Fruit fly (Drosophila melanogaster) whole organism, embryonic: ENCODE results near the gene CG11155.

ENCODE experiments used
- Antp ChIP-seq: fragments of 200-800 bp; sonication (Bioruptor generic); optimal IDR thresholded peaks from 3 replicates; lab custom pipeline; 2016; ENCODE audit warnings: missing biosample characterization, missing genetic modification characterization
- Atf-2 ChIP-seq: fragments of 200-800 bp; sonication (Bioruptor generic); optimal IDR thresholded peaks from 2 replicates; lab custom pipeline; 2016; ENCODE audit warnings: missing biosample characterization, missing genetic modification characterization
- Atf3 ChIP-seq: fragments of 200-800 bp; sonication (Bioruptor generic); optimal IDR thresholded peaks from 3 replicates; lab custom pipeline; 2016; ENCODE audit warnings: missing biosample characterization, missing genetic modification characterization
- Blimp-1 ChIP-seq: fragments of 200-800 bp; sonication (Bioruptor generic); optimal IDR thresholded peaks from 3 replicates; lab custom pipeline; 2018; ENCODE audit warnings: missing biosample characterization, missing genetic modification characterization, mild to moderate bottlenecking, moderate library complexity, missing genetic modification reagents
- CG10321 ChIP-seq: fragments of 200-800 bp; sonication (Bioruptor generic); IDR thresholded peaks from 2 replicates; pipeline ENCODE4 v1.3.6; 2022; ENCODE audit warnings: missing biosample characterization, missing genetic modification characterization
- CG10462 ChIP-seq: fragments of 200-800 bp; sonication (Bioruptor generic); optimal IDR thresholded peaks from 2 replicates; lab custom pipeline; 2016; ENCODE audit warnings: missing biosample characterization, missing genetic modification characterization
- CG10565 ChIP-seq: fragments of 200-800 bp; sonication (Bioruptor generic); optimal IDR thresholded peaks from 3 replicates; lab custom pipeline; 2016; ENCODE audit warnings: missing biosample characterization, mild to moderate bottlenecking, missing genetic modification characterization
- CG10979 ChIP-seq: fragments of 200-800 bp; sonication (Bioruptor generic); optimal IDR thresholded peaks from 2 replicates; lab custom pipeline; 2018; ENCODE audit warnings: missing biosample characterization, mild to moderate bottlenecking, missing genetic modification characterization, moderate library complexity
- CG15269 ChIP-seq: fragments of 200-800 bp; sonication (Bioruptor generic); optimal IDR thresholded peaks from 2 replicates; lab custom pipeline; 2018; ENCODE audit warnings: missing biosample characterization, mild to moderate bottlenecking, missing genetic modification characterization, moderate library complexity
- CG15479 ChIP-seq: fragments of 200-800 bp; sonication (Bioruptor generic); optimal IDR thresholded peaks from 3 replicates; lab custom pipeline; 2019; ENCODE audit warnings: missing biosample characterization, mild to moderate bottlenecking, missing genetic modification characterization, moderate library complexity
- CG16863 ChIP-seq: fragments of 200-800 bp; sonication (Bioruptor generic); optimal IDR thresholded peaks from 3 replicates; lab custom pipeline; 2016; ENCODE audit warnings: missing biosample characterization, missing genetic modification characterization
- CG2199 ChIP-seq: fragments of 200-800 bp; sonication (Bioruptor generic); IDR thresholded peaks from 3 replicates; pipeline ENCODE4 v1.3.6; 2022; ENCODE audit warnings: missing biosample characterization, missing genetic modification characterization
- CG30403 ChIP-seq: fragments of 200-800 bp; sonication (Bioruptor generic); optimal IDR thresholded peaks from 3 replicates; lab custom pipeline; 2016; ENCODE audit warnings: missing biosample characterization, missing genetic modification characterization
- CG32772 ChIP-seq: fragments of 200-800 bp; sonication (Bioruptor generic); IDR thresholded peaks from 2 replicates; pipeline ENCODE4 v1.3.6; 2022; ENCODE audit warnings: missing biosample characterization, missing genetic modification characterization
- CG6654 ChIP-seq: fragments of 200-800 bp; sonication (Bioruptor generic); optimal IDR thresholded peaks from 2 replicates; lab custom pipeline; 2017; ENCODE audit warnings: missing biosample characterization, mild to moderate bottlenecking, missing genetic modification characterization
- CG7372 ChIP-seq: fragments of 200-800 bp; sonication (Bioruptor generic); IDR thresholded peaks from 2 replicates; pipeline ENCODE4 v1.3.6; 2022; ENCODE audit warnings: missing biosample characterization, missing genetic modification characterization
- CG7963 ChIP-seq: fragments of 200-800 bp; sonication (Bioruptor generic); IDR thresholded peaks from 3 replicates; pipeline ENCODE4 v1.3.6; 2022; ENCODE audit warnings: missing biosample characterization, missing genetic modification characterization; ENCODE audit not compliant: partially characterized antibody
- Deaf1 ChIP-seq: fragments of 200-800 bp; optimal IDR thresholded peaks from 3 replicates; lab custom pipeline; 2019; ENCODE audit warnings: missing biosample characterization, mild to moderate bottlenecking, missing genetic modification characterization, moderate library complexity
- E2f2 ChIP-seq: fragments of 200-800 bp; sonication (Bioruptor generic); IDR thresholded peaks from 2 replicates; pipeline ENCODE4 v1.3.6; 2022; ENCODE audit warnings: missing biosample characterization, missing genetic modification characterization
- Fer3 ChIP-seq: fragments of 200-800 bp; sonication (Bioruptor generic); optimal IDR thresholded peaks from 2 replicates; lab custom pipeline; 2018; ENCODE audit warnings: missing biosample characterization, mild to moderate bottlenecking, missing genetic modification characterization, moderate library complexity
- HHEX ChIP-seq: fragments of 200-800 bp; sonication (Bioruptor generic); optimal IDR thresholded peaks from 3 replicates; lab custom pipeline; 2017; ENCODE audit warnings: missing biosample characterization, mild to moderate bottlenecking, missing genetic modification characterization, missing genetic modification reagents
- HLHmδ ChIP-seq: fragments of 200-800 bp; sonication (Bioruptor generic); optimal IDR thresholded peaks from 2 replicates; lab custom pipeline; 2018; ENCODE audit warnings: missing biosample characterization, mild to moderate bottlenecking, missing genetic modification characterization, moderate library complexity
- Hmr ChIP-seq: fragments of 200-800 bp; sonication (Bioruptor generic); optimal IDR thresholded peaks from 3 replicates; lab custom pipeline; 2017; ENCODE audit warnings: mild to moderate bottlenecking, missing biosample characterization, missing genetic modification reagents, missing genetic modification characterization
- Jarid2 ChIP-seq: fragments of 200-800 bp; sonication (Bioruptor generic); optimal IDR thresholded peaks from 3 replicates; lab custom pipeline; 2017; ENCODE audit warnings: mild to moderate bottlenecking, missing biosample characterization, missing genetic modification reagents, missing genetic modification characterization
- NC2α ChIP-seq: fragments of 200-800 bp; sonication (Bioruptor generic); optimal IDR thresholded peaks from 2 replicates; lab custom pipeline; 2016; ENCODE audit warnings: missing biosample characterization, missing genetic modification characterization
- Nf-YA ChIP-seq: fragments of 200-800 bp; sonication (Bioruptor generic); IDR thresholded peaks from 2 replicates; pipeline ENCODE4 v1.3.6; 2022; ENCODE audit warnings: missing biosample characterization, missing genetic modification characterization
- Nf-YB ChIP-seq: fragments of 200-800 bp; sonication (Bioruptor generic); optimal IDR thresholded peaks from 3 replicates; lab custom pipeline; 2019; ENCODE audit warnings: missing biosample characterization, mild to moderate bottlenecking, missing genetic modification characterization, moderate library complexity
- Nf-YC ChIP-seq: fragments of 200-800 bp; optimal IDR thresholded peaks from 3 replicates; lab custom pipeline; 2019; ENCODE audit warnings: missing biosample characterization, mild to moderate bottlenecking, missing genetic modification characterization, moderate library complexity
- Optix ChIP-seq: fragments of 200-800 bp; sonication (Bioruptor generic); IDR thresholded peaks from 3 replicates; pipeline ENCODE4 v1.3.6; 2022; ENCODE audit warnings: missing biosample characterization, missing genetic modification characterization
- Poxn ChIP-seq: fragments of 200-800 bp; sonication (Bioruptor generic); IDR thresholded peaks from 2 replicates; pipeline ENCODE4 v1.3.6; 2022; ENCODE audit warnings: missing biosample characterization, missing genetic modification characterization
- Sox100B ChIP-seq: fragments of 200-800 bp; sonication (Bioruptor generic); optimal IDR thresholded peaks from 3 replicates; lab custom pipeline; 2018; ENCODE audit warnings: missing biosample characterization, mild to moderate bottlenecking, missing genetic modification characterization
- bbx ChIP-seq: fragments of 200-800 bp; sonication (Bioruptor generic); IDR thresholded peaks from 2 replicates; pipeline ENCODE4 v1.3.6; 2022; ENCODE audit warnings: missing biosample characterization, missing genetic modification characterization; ENCODE audit not compliant: partially characterized antibody
- gro ChIP-seq: fragments of 200-800 bp; sonication (Bioruptor generic); optimal IDR thresholded peaks from 2 replicates; lab custom pipeline; 2016; ENCODE audit warnings: missing biosample characterization, missing genetic modification characterization
- ind ChIP-seq: fragments of 200-800 bp; sonication (Bioruptor generic); optimal IDR thresholded peaks from 3 replicates; lab custom pipeline; 2016; ENCODE audit warnings: missing biosample characterization, missing genetic modification characterization
- mam ChIP-seq: fragments of 200-800 bp; sonication (Bioruptor generic); optimal IDR thresholded peaks from 3 replicates; lab custom pipeline; 2016; ENCODE audit warnings: missing biosample characterization, missing genetic modification characterization
- pros ChIP-seq: fragments of 200-800 bp; sonication (Bioruptor generic); optimal IDR thresholded peaks from 3 replicates; lab custom pipeline; 2019; ENCODE audit warnings: missing biosample characterization, mild to moderate bottlenecking, missing genetic modification characterization, moderate library complexity
- schlank ChIP-seq: fragments of 200-800 bp; sonication (Bioruptor generic); optimal IDR thresholded peaks from 2 replicates; lab custom pipeline; 2018; ENCODE audit warnings: missing biosample characterization, mild to moderate bottlenecking, missing genetic modification characterization
- sens ChIP-seq: fragments of 200-800 bp; sonication (Bioruptor generic); peaks from one replicate; lab custom pipeline; 2016; ENCODE audit warnings: missing biosample characterization, missing genetic modification characterization
- shn ChIP-seq: fragments of 200-800 bp; sonication (Bioruptor generic); optimal IDR thresholded peaks from 3 replicates; lab custom pipeline; 2016; ENCODE audit warnings: missing biosample characterization, missing genetic modification characterization
- usp ChIP-seq: fragments of >200 bp; optimal IDR thresholded peaks from 2 replicates; lab custom pipeline; 2017; ENCODE audit warnings: missing biosample characterization, missing genetic modification characterization
- z ChIP-seq: fragments of 200-800 bp; sonication (Bioruptor generic); IDR thresholded peaks from 3 replicates; pipeline ENCODE4 v1.3.6; 2022; ENCODE audit warnings: missing biosample characterization, missing genetic modification characterization

CG11155 gene

DNA sequence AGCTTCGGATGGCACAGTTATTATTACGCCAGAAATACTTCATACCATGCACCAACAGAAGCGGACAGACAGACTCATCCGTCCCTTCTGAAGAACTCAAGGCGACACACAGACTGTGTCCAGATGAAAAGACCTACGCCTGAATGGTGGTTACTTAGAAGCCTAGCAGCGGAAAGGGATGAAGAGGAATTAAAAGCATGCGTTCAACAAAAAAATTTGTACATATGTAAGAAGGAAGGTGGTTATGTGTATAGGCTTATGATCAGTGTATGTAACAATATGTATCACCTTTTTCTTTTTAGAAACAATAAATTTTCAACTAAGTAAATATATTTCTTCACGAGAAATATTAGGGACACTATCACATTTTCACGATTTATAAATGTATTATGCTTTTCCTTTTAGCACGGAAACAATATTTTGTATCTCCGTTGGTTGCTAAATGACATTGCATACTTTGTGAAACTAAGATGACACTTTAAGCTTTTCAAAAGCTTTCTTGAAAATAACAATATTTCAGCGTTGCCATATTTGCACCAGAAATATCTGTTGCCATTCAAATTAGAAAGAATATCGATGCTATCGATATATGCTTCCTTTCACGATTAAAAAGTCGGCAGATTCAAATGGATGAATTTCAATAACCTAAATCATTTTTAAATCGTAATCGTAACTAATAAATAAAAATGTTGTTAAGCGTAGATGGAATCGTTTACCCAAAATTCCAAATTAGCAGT is 41.9 kb upstream of the CG11155 start, which contains the start of gene Actbeta (continued):
- TF ChIP-seq Deaf1 (tag; lab: Kevin White, UChicago) = no peak
- TF ChIP-seq HHEX = no peak
- TF ChIP-seq Antp (GFP tag; lab: Kevin White, UChicago) = no peak
- no peak for TF ChIP-seq CG16863 (GFP tag; lab: Kevin White, UChicago)
- TF ChIP-seq mam (GFP tag; lab: Kevin White, UChicago) = no peak
- no peak for TF ChIP-seq CG15479
- TF ChIP-seq CG10565 (GFP tag; lab: Kevin White, UChicago) = no peak
- no peak for TF ChIP-seq Blimp-1 (GFP tag; lab: Kevin White, UChicago)
- TF ChIP-seq usp = no peak
- TF ChIP-seq Optix (GFP tag; lab: Robert Waterston, UW) = no peak
- no peak for TF ChIP-seq Hmr (GFP tag; lab: Kevin White, UChicago)
- no peak for TF ChIP-seq CG6654
- TF ChIP-seq Atf3 (GFP tag; lab: Kevin White, UChicago) = no peak
- no peak for TF ChIP-seq Sox100B (GFP tag; lab: Kevin White, UChicago)
- TF ChIP-seq E2f2 = peak; percentile 91
- peak; percentile 24 for TF ChIP-seq gro (GFP tag; lab: Kevin White, UChicago)
- TF ChIP-seq CG32772 (GFP tag; lab: Robert Waterston, UW) = no peak
- TF ChIP-seq CG7963 = peak; percentile 89
- no peak for TF ChIP-seq CG10321 (GFP tag; lab: Robert Waterston, UW)
- TF ChIP-seq CG10979 = no peak
- TF ChIP-seq CG15269 (tag; lab: Kevin White, UChicago) = no peak
- no peak for TF ChIP-seq ind (GFP tag; lab: Kevin White, UChicago)
- no peak for TF ChIP-seq CG10462 (GFP tag; lab: Kevin White, UChicago)
- TF ChIP-seq sens (GFP tag; lab: Kevin White, UChicago) = peak; percentile 36
- no peak for TF ChIP-seq shn (GFP tag; lab: Kevin White, UChicago)
- TF ChIP-seq NC2α (GFP tag; lab: Kevin White, UChicago) = no peak
- TF ChIP-seq Poxn (GFP tag; lab: Robert Waterston, UW) = no peak
- TF ChIP-seq CG7372 = no peak
- no peak for TF ChIP-seq schlank
- TF ChIP-seq, all 482 proteins: peak for 66

DNA sequence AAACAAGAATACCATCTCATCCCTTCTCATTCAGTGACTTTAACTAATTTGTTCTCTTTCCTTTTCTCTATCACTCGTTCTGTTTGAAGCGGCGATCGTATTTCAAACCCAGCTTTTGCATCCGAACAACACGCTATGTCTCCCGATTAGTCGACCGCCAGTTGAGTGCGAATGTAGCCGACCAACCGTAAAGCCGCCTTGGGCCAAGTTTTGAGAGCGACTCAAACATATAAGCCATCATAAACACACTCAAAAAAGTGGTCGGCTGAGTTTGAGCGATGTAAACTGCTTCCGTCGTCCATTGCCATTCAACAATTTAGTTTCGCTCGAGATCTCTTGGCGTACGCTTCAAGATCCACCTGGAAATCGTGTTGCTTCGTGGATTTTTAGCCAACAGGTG is 37.9 kb upstream of the CG11155 start, which contains the start of gene sv:
Gene sv (plus strand): TSS at position 319 of the 400 bp plus-strand sequence.
- TF ChIP-seq Fer3 (tag; lab: Kevin White, UChicago) = no peak
- TF ChIP-seq Nf-YC = peak; percentile 93
- TF ChIP-seq CG2199 (GFP tag; lab: Robert Waterston, UW) = peak; percentile 28; the same call in 1 of the 3 replicates
- peak; percentile 95 for TF ChIP-seq Nf-YB (GFP tag; lab: Kevin White, UChicago)
- no peak for TF ChIP-seq Atf-2 (GFP tag; lab: Kevin White, UChicago)
- peak; percentile 73 for TF ChIP-seq Deaf1 (tag; lab: Kevin White, UChicago)
- no peak for TF ChIP-seq CG7372
- no peak for TF ChIP-seq CG30403
- TF ChIP-seq Nf-YA (GFP tag; lab: Robert Waterston, UW) = peak; percentile 7; the same call in 1 of the 2 replicates
- TF ChIP-seq bbx (GFP tag; lab: Robert Waterston, UW) = 0 out of 2 replicates have a peak, but pooled peaks have one; percentile 44
- peak; percentile 63 for TF ChIP-seq pros (GFP tag; lab: Kevin White, UChicago)
- peak; percentile 97 for TF ChIP-seq z (GFP tag; lab: Robert Waterston, UW)
- no peak for TF ChIP-seq HLHmδ
- peak; percentile 64 for TF ChIP-seq Jarid2 (GFP tag; lab: Kevin White, UChicago)
